Worm (Caenorhabditis elegans) whole organism, L3 larva: ENCODE data around the gene B0507.8.

Experiments
- R02D3.7 ChIP-seq: fragments of 150-350 bp; optimal IDR thresholded peaks from 2 replicates; lab custom pipeline; 2014; ENCODE audit warnings: missing biosample characterization, missing genetic modification characterization
- ZK546.5 ChIP-seq: sonication (generic microtip); optimal IDR thresholded peaks from 2 replicates; lab custom pipeline; 2017; ENCODE audit warnings: missing biosample characterization, missing genetic modification characterization
- aly-2 ChIP-seq: fragments of 150-350 bp; optimal IDR thresholded peaks from 2 replicates; lab custom pipeline; 2014; ENCODE audit warnings: missing biosample characterization, missing genetic modification characterization
- ceh-16 ChIP-seq: sonication (generic microtip); optimal IDR thresholded peaks from 2 replicates; lab custom pipeline; 2017; ENCODE audit warnings: missing biosample characterization, missing genetic modification characterization
- ceh-28 ChIP-seq: fragments of 150-350 bp; optimal IDR thresholded peaks from 2 replicates; lab custom pipeline; 2014; ENCODE audit warnings: missing biosample characterization, missing genetic modification reagents, missing genetic modification characterization
- ceh-82 ChIP-seq: fragments of 150-350 bp; optimal IDR thresholded peaks from 2 replicates; lab custom pipeline; 2014; ENCODE audit warnings: missing biosample characterization, missing genetic modification characterization
- ceh-9 ChIP-seq: sonication (generic microtip); optimal IDR thresholded peaks from 2 replicates; lab custom pipeline; 2018; ENCODE audit warnings: missing biosample characterization, missing genetic modification characterization
- daf-12 ChIP-seq: fragments of 150-350 bp; optimal IDR thresholded peaks from 2 replicates; lab custom pipeline; 2014; ENCODE audit warnings: missing biosample characterization, missing genetic modification reagents, missing genetic modification characterization
- egl-5 ChIP-seq: fragments of 150-350 bp; optimal IDR thresholded peaks from 2 replicates; lab custom pipeline; 2017; ENCODE audit warnings: missing biosample characterization, missing genetic modification reagents, missing genetic modification characterization, inconsistent platforms
- elt-1 ChIP-seq: fragments of 150-350 bp; optimal IDR thresholded peaks from 2 replicates; lab custom pipeline; 2014; ENCODE audit warnings: missing biosample characterization, missing genetic modification characterization
- elt-2 ChIP-seq: sonication (generic microtip); optimal IDR thresholded peaks from 2 replicates; lab custom pipeline; 2016; ENCODE audit warnings: missing genetic modification reagents, mild to moderate bottlenecking, missing genetic modification characterization, missing compliant biosample characterization
- fkh-10 ChIP-seq: sonication (generic microtip); optimal IDR thresholded peaks from 2 replicates; lab custom pipeline; 2017; ENCODE audit warnings: missing biosample characterization, missing genetic modification reagents, missing genetic modification characterization
- fkh-2 ChIP-seq: fragments of 150-350 bp; optimal IDR thresholded peaks from 2 replicates; lab custom pipeline; 2014; ENCODE audit warnings: missing biosample characterization, missing genetic modification reagents, missing genetic modification characterization
- fos-1 ChIP-seq: fragments of 150-350 bp; optimal IDR thresholded peaks from 2 replicates; lab custom pipeline; 2014; ENCODE audit warnings: missing biosample characterization, missing genetic modification characterization
- hmg-11 ChIP-seq: sonication (generic microtip); optimal IDR thresholded peaks from 2 replicates; lab custom pipeline; 2016; ENCODE audit warnings: missing genetic modification characterization, missing compliant biosample characterization
- jun-1 ChIP-seq: fragments of 150-350 bp; optimal IDR thresholded peaks from 2 replicates; lab custom pipeline; 2014; ENCODE audit warnings: missing biosample characterization, missing genetic modification reagents, missing genetic modification characterization
- lin-15B ChIP-seq: fragments of 150-350 bp; optimal IDR thresholded peaks from 2 replicates; lab custom pipeline; 2014; ENCODE audit warnings: missing biosample characterization, missing genetic modification characterization
- lin-39 ChIP-seq: fragments of 150-350 bp; optimal IDR thresholded peaks from 2 replicates; lab custom pipeline; 2018; ENCODE audit warnings: missing biosample characterization, missing genetic modification reagents, missing genetic modification characterization
- lsy-12 ChIP-seq: sonication (generic microtip); optimal IDR thresholded peaks from 2 replicates; lab custom pipeline; 2016; ENCODE audit warnings: mild to moderate bottlenecking, missing genetic modification characterization, missing compliant biosample characterization
- mdl-1 ChIP-seq: fragments of 150-350 bp; optimal IDR thresholded peaks from 2 replicates; lab custom pipeline; 2014; ENCODE audit warnings: missing biosample characterization, missing genetic modification characterization
- mml-1 ChIP-seq: fragments of 150-350 bp; sonication (generic microtip); optimal IDR thresholded peaks from 3 replicates; lab custom pipeline; 2014; ENCODE audit warnings: missing biosample characterization, missing genetic modification characterization
- nfya-1 ChIP-seq: sonication (generic microtip); optimal IDR thresholded peaks from 2 replicates; lab custom pipeline; 2017; ENCODE audit warnings: missing genetic modification characterization, mild to moderate bottlenecking, missing compliant biosample characterization, antibody characterized with exemption, moderate library complexity; ENCODE audit not compliant: insufficient read depth
- nhr-11 ChIP-seq: fragments of 150-350 bp; optimal IDR thresholded peaks from 2 replicates; lab custom pipeline; 2014; ENCODE audit warnings: missing biosample characterization, missing genetic modification characterization
- nhr-12 ChIP-seq: fragments of 150-350 bp; optimal IDR thresholded peaks from 2 replicates; lab custom pipeline; 2014; ENCODE audit warnings: missing biosample characterization, missing genetic modification characterization
- nhr-23 ChIP-seq: fragments of 150-350 bp; optimal IDR thresholded peaks from 2 replicates; lab custom pipeline; 2014; ENCODE audit warnings: missing biosample characterization, missing genetic modification reagents, missing genetic modification characterization
- nhr-25 ChIP-seq: sonication (generic microtip); optimal IDR thresholded peaks from 2 replicates; lab custom pipeline; 2017; ENCODE audit warnings: missing biosample characterization, missing genetic modification characterization
- nhr-28 ChIP-seq: fragments of 150-350 bp; optimal IDR thresholded peaks from 2 replicates; lab custom pipeline; 2014; ENCODE audit warnings: missing biosample characterization, missing genetic modification characterization
- nhr-67 ChIP-seq: fragments of 150-350 bp; optimal IDR thresholded peaks from 2 replicates; lab custom pipeline; 2014; ENCODE audit warnings: missing biosample characterization, missing genetic modification characterization
- nhr-76 ChIP-seq: fragments of 150-350 bp; sonication (generic microtip); optimal IDR thresholded peaks from 5 replicates; lab custom pipeline; 2014; ENCODE audit warnings: missing biosample characterization, missing genetic modification characterization
- nhr-77 ChIP-seq: fragments of 150-350 bp; optimal IDR thresholded peaks from 2 replicates; lab custom pipeline; 2014; ENCODE audit warnings: missing biosample characterization, missing genetic modification characterization
- pha-4 ChIP-seq: fragments of 150-350 bp; optimal IDR thresholded peaks from 2 replicates; lab custom pipeline; 2014; ENCODE audit warnings: missing biosample characterization, missing genetic modification reagents, missing genetic modification characterization
- pqm-1 ChIP-seq: fragments of 150-350 bp; optimal IDR thresholded peaks from 2 replicates; lab custom pipeline; 2017; ENCODE audit warnings: missing biosample characterization, missing genetic modification characterization, inconsistent platforms
- sea-2 ChIP-seq: fragments of 150-350 bp; sonication (generic microtip); optimal IDR thresholded peaks from 4 replicates; lab custom pipeline; 2014; ENCODE audit warnings: missing biosample characterization, missing genetic modification reagents, missing genetic modification characterization
- skn-1 ChIP-seq: fragments of 150-350 bp; optimal IDR thresholded peaks from 2 replicates; lab custom pipeline; 2014; ENCODE audit warnings: missing biosample characterization, missing genetic modification characterization
- snpc-4 ChIP-seq: fragments of 150-350 bp; optimal IDR thresholded peaks from 2 replicates; lab custom pipeline; 2014; ENCODE audit warnings: missing biosample characterization, missing genetic modification characterization
- tbx-2 ChIP-seq: sonication (generic microtip); optimal IDR thresholded peaks from 2 replicates; lab custom pipeline; 2016; ENCODE audit warnings: mild to moderate bottlenecking, missing genetic modification characterization, missing compliant biosample characterization
- unc-39 ChIP-seq: sonication (generic microtip); optimal IDR thresholded peaks from 4 replicates; lab custom pipeline; 2017; ENCODE audit warnings: missing biosample characterization, missing genetic modification characterization
- zag-1 ChIP-seq: fragments of 150-350 bp; optimal IDR thresholded peaks from 2 replicates; lab custom pipeline; 2014; ENCODE audit warnings: missing biosample characterization, missing genetic modification characterization
- ztf-11 ChIP-seq: fragments of 150-350 bp; optimal IDR thresholded peaks from 2 replicates; lab custom pipeline; 2014; ENCODE audit warnings: missing biosample characterization, missing genetic modification characterization
- ztf-4 ChIP-seq: fragments of 150-350 bp; optimal IDR thresholded peaks from 2 replicates; lab custom pipeline; 2014; ENCODE audit warnings: missing biosample characterization, missing genetic modification characterization

Gene B0507.8

DNA sequence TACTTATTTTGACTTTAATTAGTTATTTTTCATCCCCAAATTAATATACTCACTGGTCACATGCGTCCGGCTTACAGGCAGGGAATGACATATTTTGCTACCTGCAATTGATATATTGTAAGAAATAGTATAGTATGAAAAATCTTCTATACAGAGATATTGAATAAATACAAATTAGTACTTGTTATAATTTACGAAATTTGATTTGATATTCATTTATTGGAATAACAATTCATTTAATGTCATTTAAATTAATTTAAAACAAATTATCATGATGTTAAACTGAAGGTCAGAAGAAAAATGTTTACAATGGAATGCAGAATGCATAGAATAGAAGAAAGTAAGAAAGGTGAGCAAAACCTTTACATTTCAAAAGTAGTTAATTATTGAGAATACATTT, 4.1 kb downstream of the B0507.8 start, which contains the start of gene B0507.7:
TSS of gene B0507.7 (minus strand) at position 101 of the 400 bp plus-strand sequence.
- TF ChIP-seq nhr-76 (tag; lab: Kevin White, UChicago) (no peak), ztf-11 (tag; lab: Kevin White, UChicago) (no peak), R02D3.7 (tag; lab: Kevin White, UChicago) (no peak), pha-4 (no peak), fkh-2 (tag; lab: Kevin White, UChicago) (no peak), hmg-11 (tag; lab: Kevin White, UChicago) (no peak), ceh-9 (tag; lab: Kevin White, UChicago) (no peak), aly-2 (no peak), unc-39 (tag; lab: Kevin White, UChicago) (no peak), nhr-12 (tag; lab: Kevin White, UChicago) (no peak), tbx-2 (tag; lab: Kevin White, UChicago) (no peak), ceh-16 (no peak), nhr-28 (no peak), fos-1 (tag; lab: Kevin White, UChicago) (no peak), ztf-4 (tag; lab: Kevin White, UChicago) (no peak), lsy-12 (tag; lab: Kevin White, UChicago) (no peak), lin-15B (tag; lab: Kevin White, UChicago) (no peak)

DNA sequence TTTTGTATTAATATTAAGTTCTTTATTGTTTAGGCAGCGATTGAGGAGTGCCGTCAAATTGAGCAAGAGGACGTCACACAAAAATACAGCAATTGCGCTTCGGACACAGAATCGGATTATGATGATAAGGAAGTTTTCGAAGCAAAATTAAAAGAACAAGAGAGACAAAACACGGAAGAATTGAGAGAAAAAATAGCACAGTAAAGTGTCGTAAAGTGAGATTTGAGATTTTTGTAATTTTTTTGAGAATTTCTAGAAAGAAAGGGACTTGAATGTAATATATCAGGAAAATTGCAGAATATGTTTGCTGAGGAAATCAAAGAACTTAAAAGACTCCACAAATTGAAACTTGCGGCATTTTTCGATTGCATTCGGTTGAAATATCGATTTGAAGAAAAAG, 8.1 kb downstream of the B0507.8 start, which contains the start of gene B0507.4:
TSS of gene B0507.4 (plus strand) at position 301 of the 400 bp plus-strand sequence.
- TF ChIP-seq nhr-12 (tag; lab: Kevin White, UChicago), result no peak
- no peak for TF ChIP-seq unc-39 (tag; lab: Kevin White, UChicago)
- no peak for TF ChIP-seq jun-1
- no peak for TF ChIP-seq elt-1 (tag; lab: Kevin White, UChicago)

- TF ChIP-seq snpc-4 (tag; lab: Kevin White, UChicago), result no peak
- no peak for TF ChIP-seq ceh-28
- TF ChIP-seq pqm-1, result no peak
- no peak for TF ChIP-seq pha-4
- TF ChIP-seq elt-1 (tag; lab: Kevin White, UChicago), result no peak
- TF ChIP-seq ceh-82 (tag; lab: Kevin White, UChicago), result no peak
- TF ChIP-seq nhr-67 (tag; lab: Kevin White, UChicago), result no peak
- TF ChIP-seq mdl-1, result no peak
- TF ChIP-seq jun-1, result no peak
- no peak for TF ChIP-seq lin-39
- TF ChIP-seq zag-1, result no peak
- TF ChIP-seq ZK546.5, result no peak
- TF ChIP-seq mml-1 (tag; lab: Kevin White, UChicago), result no peak
- no peak for TF ChIP-seq skn-1 (tag; lab: Kevin White, UChicago)
- TF ChIP-seq sea-2 (GFP tag; lab: Kevin White, UChicago), result no peak
- TF ChIP-seq nhr-23, result no peak
- TF ChIP-seq nhr-76 (tag; lab: Kevin White, UChicago), result no peak
- TF ChIP-seq fos-1 (tag; lab: Kevin White, UChicago), result no peak
- TF ChIP-seq nfya-1, result no peak
- TF ChIP-seq fkh-2 (tag; lab: Kevin White, UChicago), result no peak
These were observed 9.4 kb downstream of the B0507.8 start, which contains the start of gene B0507.5 for ce11 chrV:8753395-8753794. Gene B0507.5 (plus strand): TSS chrV:8753695.

DNA sequence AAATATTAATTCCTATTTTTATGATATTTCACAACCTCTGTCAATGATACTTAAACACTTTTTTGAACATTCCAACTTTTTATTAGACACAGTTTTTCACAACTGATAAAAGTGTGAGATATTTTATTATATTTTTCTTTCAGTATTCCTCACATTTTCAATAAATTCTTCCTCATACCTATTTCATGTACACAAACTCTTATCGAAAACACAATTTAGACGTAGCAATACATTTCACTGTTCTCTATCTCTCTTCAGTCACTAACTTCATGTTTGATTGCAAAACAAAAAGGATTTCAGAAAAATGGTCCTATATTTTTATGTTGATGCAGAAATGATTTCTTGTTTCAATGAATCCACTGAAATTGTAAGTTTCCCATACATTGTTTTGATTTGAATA, 16.9 kb downstream of the B0507.8 start, which contains the start of gene B0507.6:
TSS of gene B0507.6 (plus strand) at position 301 of the 400 bp plus-strand sequence.
- TF ChIP-seq nhr-23 (no peak), fkh-10 (GFP tag; lab: Kevin White, UChicago) (no peak), unc-39 (tag; lab: Kevin White, UChicago) (no peak), nhr-11 (tag; lab: Kevin White, UChicago) (no peak), nhr-25 (tag; lab: Kevin White, UChicago) (no peak), nhr-77 (no peak), elt-2 (tag; lab: Kevin White, UChicago) (no peak), hmg-11 (tag; lab: Kevin White, UChicago) (no peak), daf-12 (tag; lab: Kevin White, UChicago) (no peak), egl-5 (no peak)
